Worm (Caenorhabditis elegans): ENCODE data around the gene srx-56.

DNA sequence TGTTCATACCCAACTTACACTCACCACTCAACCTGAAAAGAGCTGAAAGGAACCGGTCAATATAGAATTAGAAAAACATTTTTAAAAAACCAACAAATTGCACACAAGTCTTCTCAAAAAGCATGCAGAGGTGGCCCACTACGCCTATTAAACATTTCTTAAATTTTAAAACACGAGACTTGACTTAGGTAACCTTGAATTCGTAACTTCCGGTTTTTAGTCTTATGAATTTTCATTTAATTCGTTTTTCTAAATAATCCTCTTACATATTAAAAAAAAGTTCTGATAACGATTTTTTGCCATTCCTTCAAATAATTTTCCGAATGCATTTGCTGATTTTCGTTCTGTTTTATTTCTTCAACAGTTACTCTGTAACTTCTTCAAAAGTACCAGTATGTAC, 46.1 kb upstream of the srx-56 start, which contains the start of gene clec-7:
- TF ChIP-seq dao-5 (tag; optimal IDR thresholded peaks at IDR 0.05) (no peak), him-1 (tag; optimal IDR thresholded peaks at IDR 0.05) (no peak)
